Worm (Caenorhabditis elegans) whole organism, L2 larva: Measurements from ENCODE around the gene srap-1.

Source experiments
- C34F6.9 ChIP-seq: fragments of 150-350 bp; optimal IDR thresholded peaks from 2 replicates; lab custom pipeline; 2014; ENCODE audit warnings: missing biosample characterization, missing genetic modification characterization
- F13H6.1 ChIP-seq: sonication (generic microtip); optimal IDR thresholded peaks from 2 replicates; lab custom pipeline; 2016; ENCODE audit warnings: missing genetic modification characterization, missing compliant biosample characterization
- Y55F3AM.14 ChIP-seq: fragments of 200-800 bp; sonication (Bioruptor generic); optimal IDR thresholded peaks from 2 replicates; lab custom pipeline; 2018; ENCODE audit warnings: mild to moderate bottlenecking, missing genetic modification characterization, missing compliant biosample characterization
- alr-1 ChIP-seq: fragments of 150-350 bp; optimal IDR thresholded peaks from 2 replicates; lab custom pipeline; 2014; ENCODE audit warnings: missing biosample characterization, missing genetic modification characterization
- aly-2 ChIP-seq: fragments of 150-350 bp; optimal IDR thresholded peaks from 2 replicates; lab custom pipeline; 2014; ENCODE audit warnings: missing biosample characterization, missing genetic modification characterization
- blmp-1 ChIP-seq: sonication (generic microtip); optimal IDR thresholded peaks from 2 replicates; lab custom pipeline; 2017; ENCODE audit warnings: missing genetic modification characterization, mild to moderate bottlenecking, missing compliant biosample characterization, antibody characterized with exemption, moderate library complexity; ENCODE audit not compliant: insufficient read depth
- ceh-16 ChIP-seq: fragments of 150-350 bp; optimal IDR thresholded peaks from 2 replicates; lab custom pipeline; 2014; ENCODE audit warnings: missing biosample characterization, missing genetic modification characterization
- ceh-82 ChIP-seq: fragments of 150-350 bp; optimal IDR thresholded peaks from 2 replicates; lab custom pipeline; 2014; ENCODE audit warnings: missing biosample characterization, missing genetic modification characterization
- egl-27 ChIP-seq: sonication (generic microtip); optimal IDR thresholded peaks from 3 replicates; lab custom pipeline; 2017; ENCODE audit warnings: missing biosample characterization, missing genetic modification reagents, missing genetic modification characterization
- elt-3 ChIP-seq: sonication (generic microtip); optimal IDR thresholded peaks from 2 replicates; lab custom pipeline; 2017; ENCODE audit warnings: missing biosample characterization, missing genetic modification characterization
- gmeb-1 ChIP-seq: fragments of 150-350 bp; optimal IDR thresholded peaks from 2 replicates; lab custom pipeline; 2014; ENCODE audit warnings: missing biosample characterization, missing genetic modification characterization
- lin-11 ChIP-seq: fragments of 150-350 bp; sonication (generic microtip); optimal IDR thresholded peaks from 2 replicates; lab custom pipeline; 2014; ENCODE audit warnings: missing biosample characterization, missing genetic modification characterization, inconsistent platforms, mixed read lengths
- lin-13 ChIP-seq: fragments of 150-350 bp; optimal IDR thresholded peaks from 2 replicates; lab custom pipeline; 2014; ENCODE audit warnings: missing biosample characterization, missing genetic modification reagents, missing genetic modification characterization
- lsy-2 ChIP-seq, 2 experiments: fragments of 150-350 bp in 1 of 2; sonication (generic microtip) in 1 of 2; optimal IDR thresholded peaks; 2 replicates each; lab custom pipeline; 2014 to 2017; ENCODE audit warnings: missing biosample characterization in 2 of 2, missing genetic modification characterization in 2 of 2
- mab-5 ChIP-seq: fragments of 150-350 bp; optimal IDR thresholded peaks from 2 replicates; lab custom pipeline; 2014; ENCODE audit warnings: missing biosample characterization, missing genetic modification characterization
- mbf-1 ChIP-seq: sonication (generic microtip); optimal IDR thresholded peaks from 2 replicates; lab custom pipeline; 2017; ENCODE audit warnings: missing biosample characterization, missing genetic modification characterization
- mdl-1 ChIP-seq, 2 experiments: fragments of 150-350 bp in 1 of 2; sonication (generic microtip) in 1 of 2; optimal IDR thresholded peaks; 2 replicates each; lab custom pipeline; 2017; ENCODE audit warnings: missing biosample characterization in 2 of 2, missing genetic modification characterization in 2 of 2
- nhr-11 ChIP-seq: fragments of 150-350 bp; optimal IDR thresholded peaks from 2 replicates; lab custom pipeline; 2014; ENCODE audit warnings: missing biosample characterization, missing genetic modification characterization
- nhr-12 ChIP-seq: fragments of 150-350 bp; optimal IDR thresholded peaks from 2 replicates; lab custom pipeline; 2014; ENCODE audit warnings: missing biosample characterization, missing genetic modification characterization
- nhr-129 ChIP-seq: fragments of 150-350 bp; optimal IDR thresholded peaks from 2 replicates; lab custom pipeline; 2014; ENCODE audit warnings: missing biosample characterization, missing genetic modification characterization
- nhr-21 ChIP-seq: fragments of 150-350 bp; optimal IDR thresholded peaks from 2 replicates; lab custom pipeline; 2014; ENCODE audit warnings: missing biosample characterization, missing genetic modification characterization
- nhr-23 ChIP-seq: fragments of 150-350 bp; optimal IDR thresholded peaks from 2 replicates; lab custom pipeline; 2014; ENCODE audit warnings: missing biosample characterization, missing genetic modification reagents, missing genetic modification characterization
- nhr-25 ChIP-seq: fragments of 150-350 bp; sonication (generic microtip); optimal IDR thresholded peaks from 3 replicates; lab custom pipeline; 2014; ENCODE audit warnings: missing biosample characterization, missing genetic modification characterization
- nhr-6 ChIP-seq: fragments of 150-350 bp; optimal IDR thresholded peaks from 2 replicates; lab custom pipeline; 2014; ENCODE audit warnings: missing biosample characterization, missing genetic modification characterization
- peb-1 ChIP-seq: fragments of 150-350 bp; optimal IDR thresholded peaks from 2 replicates; lab custom pipeline; 2014; ENCODE audit warnings: missing biosample characterization, missing genetic modification characterization
- skn-1 ChIP-seq: sonication (generic microtip); optimal IDR thresholded peaks from 2 replicates; lab custom pipeline; 2017; ENCODE audit warnings: missing biosample characterization, missing genetic modification characterization
- sma-9 ChIP-seq, 2 experiments: fragments of 150-350 bp in 1 of 2; sonication (generic microtip) in 1 of 2; optimal IDR thresholded peaks; 2 replicates each; lab custom pipeline; 2014 to 2016; ENCODE audit warnings: missing genetic modification characterization in 2 of 2, mild to moderate bottlenecking in 1 of 2, missing biosample characterization in 1 of 2, missing compliant biosample characterization in 1 of 2, missing genetic modification reagents in 1 of 2, moderate library complexity in 1 of 2
- snpc-4 ChIP-seq: fragments of 150-350 bp; optimal IDR thresholded peaks from 2 replicates; lab custom pipeline; 2014; ENCODE audit warnings: missing biosample characterization, missing genetic modification characterization
- unc-39 ChIP-seq: fragments of 150-350 bp; optimal IDR thresholded peaks from 2 replicates; lab custom pipeline; 2014; ENCODE audit warnings: missing biosample characterization, missing genetic modification characterization
- unc-55 ChIP-seq: fragments of 150-350 bp; sonication (generic microtip); optimal IDR thresholded peaks from 3 replicates; lab custom pipeline; 2014; ENCODE audit warnings: missing biosample characterization, missing genetic modification reagents, missing genetic modification characterization
- unc-62 ChIP-seq: fragments of 150-350 bp; optimal IDR thresholded peaks from 2 replicates; lab custom pipeline; 2014; ENCODE audit warnings: missing biosample characterization, missing genetic modification reagents, missing genetic modification characterization
- zag-1 ChIP-seq: fragments of 150-350 bp; optimal IDR thresholded peaks from 2 replicates; lab custom pipeline; 2014; ENCODE audit warnings: missing biosample characterization, missing genetic modification characterization
- ztf-11 ChIP-seq: sonication (generic microtip); optimal IDR thresholded peaks from 2 replicates; lab custom pipeline; 2017; ENCODE audit warnings: missing biosample characterization, missing genetic modification characterization
- ztf-4 ChIP-seq: fragments of 150-350 bp; optimal IDR thresholded peaks from 2 replicates; lab custom pipeline; 2014; ENCODE audit warnings: missing biosample characterization, missing genetic modification characterization

srap-1 gene

ce11 chrII:11242918-11243317 is 39.9 kb downstream of the srap-1 start:
- TF ChIP-seq snpc-4 (tag; lab: Kevin White, UChicago) (no peak), nhr-25 (tag; lab: Kevin White, UChicago) (no peak), egl-27 (tag; lab: Kevin White, UChicago) (no peak), ceh-82 (tag; lab: Kevin White, UChicago) (no peak), ceh-16 (tag; lab: Kevin White, UChicago) (no peak), F13H6.1 (tag; lab: Kevin White, UChicago) (no peak)
- TF ChIP-seq, all 48 proteins: peak for 0

ce11 chrII:11246506-11246905 is 43.5 kb downstream of the srap-1 start:
- no peak for TF ChIP-seq nhr-12 (tag; lab: Kevin White, UChicago)
- no peak for TF ChIP-seq unc-39 (tag; lab: Kevin White, UChicago)
- TF ChIP-seq ceh-82 (tag; lab: Kevin White, UChicago), result no peak
- TF ChIP-seq lin-13 (GFP tag; lab: Kevin White, UChicago), result no peak
- no peak for TF ChIP-seq ztf-11 (tag; lab: Kevin White, UChicago)
- TF ChIP-seq blmp-1 (tag; lab: Kevin White, UChicago), result peak; percentile 82

- TF ChIP-seq blmp-1 (tag; lab: Kevin White, UChicago) (no peak), lsy-2 (tag; optimal IDR thresholded peaks at IDR 0.05; lab: Kevin White, UChicago) (no peak), gmeb-1 (tag; lab: Kevin White, UChicago) (no peak), ztf-11 (tag; lab: Kevin White, UChicago) (no peak), nhr-23 (tag; lab: Kevin White, UChicago) (no peak), unc-62 (no peak), nhr-25 (tag; lab: Kevin White, UChicago) (no peak), mbf-1 (tag; lab: Kevin White, UChicago) (no peak), lin-11 (tag; lab: Kevin White, UChicago) (no peak), aly-2 (tag; lab: Kevin White, UChicago) (no peak), Y55F3AM.14 (GFP tag; lab: Kevin White, UChicago) (no peak), nhr-6 (no peak), mdl-1 (tag; optimal IDR thresholded peaks at IDR 0.05; lab: Kevin White, UChicago) (no peak)
- TF ChIP-seq, all 48 proteins: peak for 0
These were observed 44.4 kb downstream of the srap-1 start, which contains the start of gene T06D8.10 for ce11 chrII:11247414-11247813. T06D8.10 (minus strand) TSS chrII:11247514.

DNA sequence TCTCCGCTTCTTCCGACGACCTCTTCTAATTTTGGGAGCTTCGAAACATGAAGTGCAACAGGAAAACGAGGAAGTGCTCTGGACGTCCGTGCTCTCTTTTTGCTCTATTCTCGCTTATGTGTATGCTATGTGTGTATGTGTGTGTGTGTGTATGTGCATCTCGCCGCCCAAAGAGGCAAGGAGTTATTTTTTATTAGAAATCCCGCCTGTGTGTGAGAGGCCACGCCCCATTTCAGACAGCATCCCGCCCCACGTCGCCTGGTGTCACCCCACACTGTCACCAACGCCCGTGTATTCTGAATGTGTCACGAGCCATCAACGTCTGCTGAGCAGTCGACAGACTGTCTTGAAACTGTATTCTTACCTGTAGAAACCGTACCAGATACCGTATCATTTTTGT is 52.5 kb downstream of the srap-1 start, which contains the start of gene T05B9.2:
T05B9.2 (plus strand) TSS at position 301 of the 400 bp plus-strand sequence.
- no peak for TF ChIP-seq mab-5 (tag; lab: Kevin White, UChicago)
- no peak for TF ChIP-seq zag-1 (tag; lab: Kevin White, UChicago)
- TF ChIP-seq, all 48 proteins: peak for 0

ce11 chrII:11259766-11260165 is 56.7 kb downstream of the srap-1 start:
- TF ChIP-seq alr-1, result no peak

ce11 chrII:11261173-11261572 is 58.2 kb downstream of the srap-1 start, which contains the start of gene T05B9.1:
T05B9.1 (minus strand) TSS chrII:11261192.
- TF ChIP-seq unc-39 (tag; lab: Kevin White, UChicago) (no peak), nhr-6 (no peak), skn-1 (tag; lab: Kevin White, UChicago) (no peak), C34F6.9 (tag; lab: Kevin White, UChicago) (no peak), nhr-23 (tag; lab: Kevin White, UChicago) (no peak), ztf-11 (tag; lab: Kevin White, UChicago) (no peak), elt-3 (no peak), mdl-1 (tag; optimal IDR thresholded peaks at IDR 0.05; lab: Kevin White, UChicago) (no peak), nhr-129 (tag; lab: Kevin White, UChicago) (no peak), alr-1 (no peak), mbf-1 (tag; lab: Kevin White, UChicago) (no peak), F13H6.1 (tag; lab: Kevin White, UChicago) (no peak)
- TF ChIP-seq, all 48 proteins: peak for 0

- TF ChIP-seq nhr-21 (tag; lab: Kevin White, UChicago) (no peak), zag-1 (tag; lab: Kevin White, UChicago) (no peak), ceh-16 (tag; lab: Kevin White, UChicago) (no peak), F13H6.1 (tag; lab: Kevin White, UChicago) (no peak), ztf-11 (tag; lab: Kevin White, UChicago) (no peak), elt-3 (no peak), lin-11 (tag; lab: Kevin White, UChicago) (no peak), nhr-23 (tag; lab: Kevin White, UChicago) (no peak), Y55F3AM.14 (GFP tag; lab: Kevin White, UChicago) (no peak), unc-39 (tag; lab: Kevin White, UChicago) (no peak), skn-1 (tag; lab: Kevin White, UChicago) (no peak), lin-13 (GFP tag; lab: Kevin White, UChicago) (no peak), nhr-25 (tag; lab: Kevin White, UChicago) (no peak), peb-1 (tag; lab: Kevin White, UChicago) (no peak), sma-9 (GFP tag; optimal IDR thresholded peaks at IDR 0.05; lab: Kevin White, UChicago) (no peak), sma-9 (tag; optimal IDR thresholded peaks at IDR 0.05; lab: Kevin White, UChicago) (no peak), ztf-4 (tag; lab: Kevin White, UChicago) (no peak), mbf-1 (tag; lab: Kevin White, UChicago) (no peak), nhr-11 (tag; lab: Kevin White, UChicago) (no peak), unc-55 (GFP tag; lab: Kevin White, UChicago) (no peak)
- TF ChIP-seq, all 48 proteins: peak for 0
These were observed 65.8 kb downstream of the srap-1 start, which contains the start of gene cut-1 for ce11 chrII:11268822-11269221. cut-1 (plus strand) TSS chrII:11269122.
